Worm (Caenorhabditis elegans): ENCODE results near the gene frpr-10.

DNA sequence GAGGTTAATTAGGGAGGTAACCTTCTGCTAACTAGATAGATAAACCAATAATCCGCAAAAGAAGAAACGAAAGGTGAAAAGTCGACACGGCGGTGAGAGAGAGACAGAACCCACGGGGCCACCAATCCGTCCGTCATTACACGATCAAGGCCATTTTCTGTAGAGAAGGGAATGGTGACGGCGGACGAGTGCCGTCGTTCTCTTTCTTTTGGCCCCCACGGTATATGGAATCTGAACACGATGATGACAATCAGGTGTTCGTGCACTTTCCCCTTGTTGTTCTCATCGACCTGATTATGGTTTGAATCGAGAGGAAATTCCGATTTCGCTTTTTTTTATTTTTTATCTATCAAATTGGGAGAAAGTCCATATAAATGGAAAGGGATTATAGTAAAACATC is 51.8 kb downstream of the frpr-10 start:
- no peak for TF ChIP-seq pqm-1 (tag; optimal IDR thresholded peaks at IDR 0.05)
- TF ChIP-seq npax-4 (tag; optimal IDR thresholded peaks at IDR 0.05): no peak
- no peak for TF ChIP-seq nfya-1 (tag; optimal IDR thresholded peaks at IDR 0.05)
- no peak for TF ChIP-seq ama-1 (optimal IDR thresholded peaks at IDR 0.05)
- no peak for TF ChIP-seq elt-4 (tag; optimal IDR thresholded peaks at IDR 0.05)
- no peak for TF ChIP-seq ceh-2 (tag; optimal IDR thresholded peaks at IDR 0.05)
- no peak for TF ChIP-seq nhr-232 (tag; optimal IDR thresholded peaks at IDR 0.05)
